Worm (Caenorhabditis elegans) whole organism, L1 larva: ENCODE measurements around the gene fbxa-137.

Source experiments
- C16A3.4 ChIP-seq: fragments of 150-350 bp; optimal IDR thresholded peaks from 2 replicates; lab custom pipeline; 2014; ENCODE audit warnings: missing biosample characterization, missing genetic modification characterization
- dpl-1 ChIP-seq, 3 experiments: fragments of 150-350 bp in 2 of 3; sonication (generic microtip) in 1 of 3; optimal IDR thresholded peaks; 2 replicates each; lab custom pipeline; 2014 to 2017; ENCODE audit warnings: missing biosample characterization in 3 of 3, missing genetic modification characterization in 3 of 3, missing genetic modification reagents in 3 of 3
- fos-1 ChIP-seq: fragments of 150-350 bp; optimal IDR thresholded peaks from 2 replicates; lab custom pipeline; 2014; ENCODE audit warnings: missing biosample characterization, missing genetic modification characterization
- irx-1 ChIP-seq: sonication (generic microtip); optimal IDR thresholded peaks from 2 replicates; lab custom pipeline; 2016; ENCODE audit warnings: missing genetic modification characterization, missing compliant biosample characterization
- lin-13 ChIP-seq: fragments of 150-350 bp; optimal IDR thresholded peaks from 2 replicates; lab custom pipeline; 2014; ENCODE audit warnings: missing biosample characterization, missing genetic modification reagents, missing genetic modification characterization
- lin-15B ChIP-seq: fragments of 150-350 bp; sonication (generic microtip); optimal IDR thresholded peaks from 3 replicates; lab custom pipeline; 2014; ENCODE audit warnings: missing biosample characterization, missing genetic modification characterization
- lir-3 ChIP-seq: sonication (generic microtip); optimal IDR thresholded peaks from 2 replicates; lab custom pipeline; 2016; ENCODE audit warnings: mild to moderate bottlenecking, missing genetic modification characterization, moderate library complexity, missing compliant biosample characterization; ENCODE audit not compliant: poor library complexity
- lsy-2 ChIP-seq, 2 experiments: fragments of 150-350 bp; optimal IDR thresholded peaks; 2 replicates each; lab custom pipeline; 2014; ENCODE audit warnings: missing biosample characterization in 2 of 2, missing genetic modification characterization in 2 of 2
- mep-1 ChIP-seq: fragments of 150-350 bp; optimal IDR thresholded peaks from 2 replicates; lab custom pipeline; 2014; ENCODE audit warnings: missing biosample characterization, missing genetic modification characterization
- nhr-237 ChIP-seq: fragments of 150-350 bp; optimal IDR thresholded peaks from 2 replicates; lab custom pipeline; 2014; ENCODE audit warnings: missing biosample characterization, missing genetic modification characterization
- nhr-28 ChIP-seq: fragments of 150-350 bp; optimal IDR thresholded peaks from 2 replicates; lab custom pipeline; 2014; ENCODE audit warnings: missing biosample characterization, missing genetic modification characterization
- pag-3 ChIP-seq: sonication (generic microtip); optimal IDR thresholded peaks from 2 replicates; lab custom pipeline; 2017; ENCODE audit warnings: missing genetic modification characterization, mild to moderate bottlenecking, missing compliant biosample characterization, antibody characterized with exemption, borderline replicate concordance; ENCODE audit not compliant: insufficient read depth
- pax-3 ChIP-seq: fragments of 200-800 bp; sonication (Bioruptor generic); optimal IDR thresholded peaks from 2 replicates; lab custom pipeline; 2018; ENCODE audit warnings: mild to moderate bottlenecking, missing genetic modification characterization, moderate library complexity, missing compliant biosample characterization
- ztf-11 ChIP-seq, 2 experiments: sonication (generic microtip); optimal IDR thresholded peaks; 2 replicates each; lab custom pipeline; 2016 to 2017; ENCODE audit warnings: missing genetic modification characterization in 2 of 2, missing biosample characterization in 1 of 2, missing compliant biosample characterization in 1 of 2

DNA sequence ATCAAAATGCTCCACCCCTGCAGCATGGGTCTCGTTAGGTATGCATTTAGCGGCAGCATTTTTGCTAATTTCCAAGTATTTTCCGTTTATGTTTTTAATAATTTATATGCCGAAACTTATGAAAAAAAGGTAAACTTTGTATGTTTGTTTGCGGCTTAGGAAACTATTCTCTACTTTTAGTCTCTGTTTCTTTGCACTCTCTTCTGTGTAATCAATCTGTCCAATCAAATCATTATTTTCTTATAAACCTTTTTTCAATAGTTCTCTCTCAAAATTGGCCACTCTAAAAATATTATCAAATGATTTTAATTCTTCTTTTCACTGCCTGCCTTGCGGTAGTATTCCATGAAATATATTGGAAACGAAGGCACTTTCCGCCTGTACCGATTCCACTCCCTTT, 40.6 kb upstream of the fbxa-137 start:
- TF ChIP-seq lsy-2 (tag; optimal IDR thresholded peaks at IDR 0.05; lab: Kevin White, UChicago) (no peak), mep-1 (tag; lab: Kevin White, UChicago) (no peak), nhr-28 (tag; lab: Kevin White, UChicago) (no peak), pax-3 (no peak), fos-1 (tag; lab: Kevin White, UChicago) (no peak), lin-15B (tag; lab: Kevin White, UChicago) (no peak), C16A3.4 (tag; lab: Kevin White, UChicago) (no peak), dpl-1 (GFP tag; optimal IDR thresholded peaks at IDR 0.05; lab: Kevin White, UChicago) (no peak), lir-3 (tag; lab: Kevin White, UChicago) (no peak), nhr-237 (no peak), irx-1 (no peak), lin-13 (GFP tag; lab: Kevin White, UChicago) (no peak), ztf-11 (tag; optimal IDR thresholded peaks at IDR 0.05; lab: Kevin White, UChicago) (no peak), pag-3 (tag; lab: Kevin White, UChicago) (no peak)
